Worm (Caenorhabditis elegans): Measurements from ENCODE around the gene sdz-13.
A peak's percentile ranks its signal among the peaks of the same experiment; 100 is the strongest.

sdz-13 gene

DNA sequence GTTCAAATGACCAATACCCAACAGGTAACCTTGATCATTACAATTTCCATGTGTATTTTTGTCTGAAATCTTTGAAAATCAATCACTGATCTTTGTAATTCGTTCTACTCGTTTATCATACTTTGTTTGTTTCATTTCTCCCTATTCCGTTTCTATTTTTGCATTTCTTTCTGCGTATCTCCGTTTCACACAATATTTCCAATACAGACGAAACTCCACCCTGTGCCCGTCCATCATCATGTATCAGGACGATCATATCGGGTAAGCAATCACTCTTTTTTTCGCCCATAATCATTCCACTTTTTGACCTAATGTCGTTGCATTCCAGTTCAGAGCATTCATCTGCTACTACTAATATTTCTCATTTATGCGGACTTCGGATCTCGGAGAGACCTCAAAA lies 30.3 kb upstream of the sdz-13 start, which contains the start of gene pyk-2 (continued):
- peak; percentile 56 for TF ChIP-seq nhr-71 (tag; optimal IDR thresholded peaks at IDR 0.05)
- TF ChIP-seq ceh-8 (GFP tag; optimal IDR thresholded peaks at IDR 0.05), result no peak
- TF ChIP-seq efl-3 (GFP tag; optimal IDR thresholded peaks at IDR 0.05), result no peak
- peak; percentile 22 for TF ChIP-seq nhr-90 (tag; optimal IDR thresholded peaks at IDR 0.05; ENCODE audit: poor library complexity)
- TF ChIP-seq fos-1 (tag; optimal IDR thresholded peaks at IDR 0.05), result no peak
- TF ChIP-seq nhr-85 (tag), result peak; percentile 88
- TF ChIP-seq C04F5.9 (tag; optimal IDR thresholded peaks at IDR 0.05), result no peak
- peak; percentile 26 for TF ChIP-seq nhr-19 (GFP tag; conservative IDR thresholded peaks at IDR 0.05)
- no peak for TF ChIP-seq egl-27 (tag; optimal IDR thresholded peaks at IDR 0.05)
- TF ChIP-seq irx-1 (tag; optimal IDR thresholded peaks at IDR 0.05), result no peak
- no peak for TF ChIP-seq rnt-1 (tag; optimal IDR thresholded peaks at IDR 0.05)
- TF ChIP-seq lin-13 (GFP tag; optimal IDR thresholded peaks at IDR 0.05), result no peak
- no peak for TF ChIP-seq aly-2 (tag; optimal IDR thresholded peaks at IDR 0.05)
- no peak for TF ChIP-seq mep-1 (tag; optimal IDR thresholded peaks at IDR 0.05)
- TF ChIP-seq nhr-28 (tag; optimal IDR thresholded peaks at IDR 0.05), result no peak
- no peak for TF ChIP-seq lin-15B (tag; optimal IDR thresholded peaks at IDR 0.05)
- TF ChIP-seq fkh-4 (tag; optimal IDR thresholded peaks at IDR 0.05; ENCODE audit: borderline replicate concordance), result no peak
- no peak for TF ChIP-seq sup-37 (GFP tag; optimal IDR thresholded peaks at IDR 0.05)
- TF ChIP-seq nhr-84 (tag; optimal IDR thresholded peaks at IDR 0.05), result no peak
- TF ChIP-seq tbx-2 (tag; optimal IDR thresholded peaks at IDR 0.05), result peak; percentile 19
- no peak for TF ChIP-seq mdl-1 (tag; optimal IDR thresholded peaks at IDR 0.05)
- peak; percentile 69 for TF ChIP-seq nhr-20 (tag; optimal IDR thresholded peaks at IDR 0.05)
- TF ChIP-seq ama-1 (optimal IDR thresholded peaks at IDR 0.05), result no peak
- TF ChIP-seq snu-23 (GFP tag; optimal IDR thresholded peaks at IDR 0.05), result peak; percentile 64
- TF ChIP-seq nhr-76 (tag; optimal IDR thresholded peaks at IDR 0.05), result no peak
- TF ChIP-seq nhr-11 (tag; optimal IDR thresholded peaks at IDR 0.05), result no peak
- TF ChIP-seq ceh-88 (GFP tag; IDR thresholded peaks at IDR 0.05), result no peak
- no peak for TF ChIP-seq unc-62 (GFP tag; optimal IDR thresholded peaks at IDR 0.05)
- TF ChIP-seq sox-4 (tag; optimal IDR thresholded peaks at IDR 0.05), result no peak
- TF ChIP-seq hlh-17 (GFP tag; optimal IDR thresholded peaks at IDR 0.05; ENCODE audit: borderline replicate concordance), result no peak

DNA sequence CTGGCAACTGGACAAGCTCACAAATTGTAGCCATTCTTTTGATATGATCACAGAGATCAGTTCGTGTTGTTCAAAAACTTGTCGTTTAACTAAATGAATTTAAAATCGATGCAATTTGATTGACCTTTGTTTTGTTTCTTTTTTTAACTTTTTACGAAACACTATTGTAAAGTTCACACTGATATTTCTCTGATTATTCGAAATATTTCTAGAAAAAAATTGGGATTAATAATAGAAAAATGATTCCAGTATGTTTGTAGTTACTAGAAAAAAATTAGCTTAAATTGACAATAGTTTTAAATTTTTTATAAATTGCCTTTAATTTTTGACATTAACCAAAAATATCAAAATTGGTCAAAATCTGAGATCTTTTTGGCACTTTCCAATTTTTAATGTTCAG lies 29.8 kb upstream of the sdz-13 start, which contains the start of gene ZK596.2:
Gene ZK596.2, minus strand, starts transcription at position 101 of the 400 bp plus-strand sequence.
- TF ChIP-seq ces-1 (GFP tag; optimal IDR thresholded peaks at IDR 0.05) (no peak), isw-1 (GFP tag; IDR thresholded peaks at IDR 0.05) (no peak), pqm-1 (tag; optimal IDR thresholded peaks at IDR 0.05) (no peak), fkh-10 (GFP tag; optimal IDR thresholded peaks at IDR 0.05) (no peak), C34B4.2 (tag; optimal IDR thresholded peaks at IDR 0.05) (no peak), nhr-71 (tag; optimal IDR thresholded peaks at IDR 0.05) (no peak), pax-3 (tag; optimal IDR thresholded peaks at IDR 0.05) (no peak), elt-3 (tag; optimal IDR thresholded peaks at IDR 0.05) (no peak), irx-1 (tag; optimal IDR thresholded peaks at IDR 0.05) (no peak), sup-37 (GFP tag; optimal IDR thresholded peaks at IDR 0.05) (no peak), efl-3 (GFP tag; optimal IDR thresholded peaks at IDR 0.05) (no peak), nhr-76 (tag; optimal IDR thresholded peaks at IDR 0.05) (no peak), ceh-63 (GFP tag; optimal IDR thresholded peaks at IDR 0.05) (no peak), sox-4 (tag; optimal IDR thresholded peaks at IDR 0.05) (no peak)

DNA sequence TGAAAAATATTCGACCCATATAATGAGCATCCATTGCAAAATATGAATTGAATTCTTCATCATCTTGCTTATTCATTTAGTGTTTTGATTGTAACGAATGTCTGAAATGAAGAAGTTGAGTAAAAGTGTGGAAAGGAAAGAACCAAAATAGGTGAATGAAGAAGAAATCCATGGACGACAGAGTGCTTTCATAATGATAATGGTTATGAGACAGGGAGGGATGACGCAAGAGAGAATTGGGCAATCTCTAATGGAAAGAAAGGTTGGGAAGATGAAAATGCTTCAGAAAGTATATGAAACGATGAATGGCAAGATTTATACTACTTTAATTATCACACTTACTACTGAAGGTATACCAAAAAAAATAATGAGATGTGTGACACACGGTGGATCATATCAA lies 24.8 kb upstream of the sdz-13 start, which contains the start of gene ZK596.3:
Gene ZK596.3, minus strand, starts transcription at position 101 of the 400 bp plus-strand sequence.
- TF ChIP-seq nhr-90 (tag; optimal IDR thresholded peaks at IDR 0.05; ENCODE audit: poor library complexity) (no peak), C16A3.4 (tag; optimal IDR thresholded peaks at IDR 0.05) (no peak), ceh-90 (tag; optimal IDR thresholded peaks at IDR 0.05) (no peak), unc-86 (tag; optimal IDR thresholded peaks at IDR 0.05) (no peak), ztf-11 (tag; optimal IDR thresholded peaks at IDR 0.05) (no peak), hlh-17 (GFP tag; optimal IDR thresholded peaks at IDR 0.05; ENCODE audit: borderline replicate concordance) (no peak), lsy-2 (tag; optimal IDR thresholded peaks at IDR 0.05) (no peak), blmp-1 (tag; optimal IDR thresholded peaks at IDR 0.05) (no peak), tbx-2 (tag; optimal IDR thresholded peaks at IDR 0.05) (no peak), pqm-1 (tag; optimal IDR thresholded peaks at IDR 0.05) (no peak), mdl-1 (tag; optimal IDR thresholded peaks at IDR 0.05) (no peak), C34B4.2 (tag; optimal IDR thresholded peaks at IDR 0.05) (no peak), grh-1 (GFP tag; IDR thresholded peaks at IDR 0.05) (no peak), swsn-7 (tag; optimal IDR thresholded peaks at IDR 0.05) (no peak)

All from whole organism, L1 larva.